Worm (Caenorhabditis elegans) whole organism, young adult: ENCODE results near the gene K03H9.3.

Source experiments
- B0336.3 ChIP-seq: fragments of 200-800 bp; sonication (Bioruptor generic); IDR thresholded peaks from 2 replicates; pipeline ENCODE4 v1.3.6; 2022; ENCODE audit warnings: missing genetic modification characterization, missing compliant biosample characterization
- F22D6.2 ChIP-seq: sonication (generic microtip); optimal IDR thresholded peaks from 2 replicates; lab custom pipeline; 2016; ENCODE audit warnings: mild to moderate bottlenecking, missing genetic modification characterization, missing compliant biosample characterization
- F33H1.4 ChIP-seq: fragments of 200-800 bp; sonication (Bioruptor generic); IDR thresholded peaks from 2 replicates; pipeline ENCODE4 v1.3.6; 2022; ENCODE audit warnings: missing genetic modification reagents, missing genetic modification characterization, missing compliant biosample characterization
- F37B4.10 ChIP-seq: fragments of 200-800 bp; sonication (Bioruptor generic); IDR thresholded peaks from 2 replicates; pipeline ENCODE4 v1.3.6; 2022; ENCODE audit warnings: missing genetic modification characterization, missing compliant biosample characterization
- F52B5.7 ChIP-seq: sonication (generic microtip); optimal IDR thresholded peaks from 2 replicates; lab custom pipeline; 2016; ENCODE audit warnings: mild to moderate bottlenecking, missing genetic modification characterization, missing compliant biosample characterization
- F57C9.4 ChIP-seq: sonication (generic microtip); optimal IDR thresholded peaks from 2 replicates; lab custom pipeline; 2017; ENCODE audit warnings: mild to moderate bottlenecking, missing genetic modification characterization, missing compliant biosample characterization
- Y67H2A.10 ChIP-seq: fragments of 200-800 bp; sonication (Bioruptor generic); conservative IDR thresholded peaks from 2 replicates; pipeline ENCODE4 v1.3.6; 2022; ENCODE audit warnings: missing genetic modification reagents, missing genetic modification characterization, missing compliant biosample characterization
- Y79H2A.3 ChIP-seq: fragments of 200-800 bp; sonication (Bioruptor generic); conservative IDR thresholded peaks from 2 replicates; pipeline ENCODE4 v1.3.6; 2022; ENCODE audit warnings: missing genetic modification reagents, missing genetic modification characterization, missing compliant biosample characterization
- aptf-2 ChIP-seq: fragments of 200-800 bp; sonication (Bioruptor generic); conservative IDR thresholded peaks from 2 replicates; pipeline ENCODE4 v1.3.6; 2022; ENCODE audit warnings: missing genetic modification reagents, missing genetic modification characterization, missing compliant biosample characterization
- athp-1 ChIP-seq: sonication (generic microtip); optimal IDR thresholded peaks from 2 replicates; lab custom pipeline; 2017; ENCODE audit warnings: mild to moderate bottlenecking, missing genetic modification characterization, missing compliant biosample characterization
- attf-5 ChIP-seq: fragments of 200-800 bp; sonication (Bioruptor generic); optimal IDR thresholded peaks from 2 replicates; lab custom pipeline; 2018; ENCODE audit warnings: mild to moderate bottlenecking, missing genetic modification characterization, missing compliant biosample characterization
- ceh-40 ChIP-seq: fragments of 200-800 bp; sonication (Bioruptor generic); IDR thresholded peaks from 2 replicates; pipeline ENCODE4 v1.3.6; 2022; ENCODE audit warnings: missing genetic modification characterization, missing compliant biosample characterization
- dox-1 ChIP-seq: fragments of 200-800 bp; sonication (Bioruptor generic); IDR thresholded peaks from 2 replicates; pipeline ENCODE4 v1.3.6; 2022; ENCODE audit warnings: missing genetic modification reagents, missing genetic modification characterization, missing compliant biosample characterization
- dpl-1 ChIP-seq: fragments of 150-350 bp; optimal IDR thresholded peaks from 2 replicates; lab custom pipeline; 2014; ENCODE audit warnings: missing biosample characterization, missing genetic modification reagents, missing genetic modification characterization
- efl-1 ChIP-seq: fragments of 150-350 bp; optimal IDR thresholded peaks from 2 replicates; lab custom pipeline; 2014; ENCODE audit warnings: missing biosample characterization, missing genetic modification reagents, missing genetic modification characterization
- egl-18 ChIP-seq: fragments of 200-800 bp; sonication (Bioruptor generic); IDR thresholded peaks from 2 replicates; pipeline ENCODE4 v1.3.6; 2022; ENCODE audit warnings: missing genetic modification reagents, missing genetic modification characterization, missing compliant biosample characterization
- hlh-12 ChIP-seq: sonication (generic microtip); optimal IDR thresholded peaks from 2 replicates; lab custom pipeline; 2016; ENCODE audit warnings: missing genetic modification characterization, missing compliant biosample characterization
- hmg-1.2 ChIP-seq: fragments of 200-800 bp; sonication (Bioruptor generic); IDR thresholded peaks from 2 replicates; pipeline ENCODE4 v1.3.6; 2022; ENCODE audit warnings: missing genetic modification reagents, missing genetic modification characterization, missing compliant biosample characterization
- hmg-20 ChIP-seq: fragments of 200-800 bp; sonication (Bioruptor generic); IDR thresholded peaks from 2 replicates; pipeline ENCODE4 v1.3.6; 2022; ENCODE audit warnings: missing genetic modification reagents, missing genetic modification characterization, missing compliant biosample characterization
- hrde-1 ChIP-seq: sonication (generic microtip); optimal IDR thresholded peaks from 2 replicates; lab custom pipeline; 2016; ENCODE audit warnings: missing genetic modification characterization, mild to moderate bottlenecking, missing compliant biosample characterization, moderate library complexity, missing genotype, missing genetic modification reagents, borderline replicate concordance
- let-607 ChIP-seq, 2 experiments: fragments of 200-800 bp in 1 of 2; sonication (Bioruptor generic) in 1 of 2; sonication (generic microtip) in 1 of 2; optimal IDR thresholded peaks; 2 replicates each; lab custom pipeline; 2016 to 2018; ENCODE audit warnings: mild to moderate bottlenecking in 2 of 2, missing compliant biosample characterization in 2 of 2, missing genetic modification characterization in 2 of 2, moderate library complexity in 2 of 2, missing genotype in 1 of 2
- lin-26 ChIP-seq: fragments of 200-800 bp; sonication (Bioruptor generic); IDR thresholded peaks from 2 replicates; pipeline ENCODE4 v1.3.6; 2022; ENCODE audit warnings: missing genetic modification reagents, missing genetic modification characterization, missing compliant biosample characterization
- lin-35 ChIP-seq, 3 experiments: fragments of 150-350 bp in 2 of 3; sonication (generic microtip) in 1 of 3; optimal IDR thresholded peaks; 2 replicates each; lab custom pipeline; 2014 to 2018; ENCODE audit warnings: missing biosample characterization in 3 of 3, missing genetic modification characterization in 3 of 3, missing genetic modification reagents in 3 of 3
- mel-28 ChIP-seq: sonication (generic microtip); optimal IDR thresholded peaks from 2 replicates; lab custom pipeline; 2016; ENCODE audit warnings: borderline replicate concordance, mild to moderate bottlenecking, missing genetic modification characterization, missing compliant biosample characterization
- mxl-1 ChIP-seq: sonication (generic microtip); optimal IDR thresholded peaks from 2 replicates; lab custom pipeline; 2016; ENCODE audit warnings: missing genetic modification characterization, missing compliant biosample characterization
- nhr-120 ChIP-seq: fragments of 200-800 bp; sonication (Bioruptor generic); IDR thresholded peaks from 2 replicates; pipeline ENCODE4 v1.3.6; 2022; ENCODE audit warnings: missing genetic modification characterization, missing compliant biosample characterization
- nhr-80 ChIP-seq: sonication (generic microtip); optimal IDR thresholded peaks from 2 replicates; lab custom pipeline; 2016; ENCODE audit warnings: missing genetic modification characterization, missing compliant biosample characterization
- pbrm-1 ChIP-seq: fragments of 200-800 bp; sonication (Bioruptor generic); IDR thresholded peaks from 2 replicates; pipeline ENCODE4 v1.3.6; 2022; ENCODE audit warnings: missing genetic modification reagents, missing genetic modification characterization, missing compliant biosample characterization
- rcor-1 ChIP-seq: fragments of 200-800 bp; sonication (Bioruptor generic); IDR thresholded peaks from 2 replicates; pipeline ENCODE4 v1.3.6; 2022; ENCODE audit warnings: missing genetic modification reagents, missing genetic modification characterization, missing compliant biosample characterization
- repo-1 ChIP-seq: sonication (generic microtip); optimal IDR thresholded peaks from 2 replicates; lab custom pipeline; 2017; ENCODE audit warnings: mild to moderate bottlenecking, missing genetic modification characterization, missing compliant biosample characterization
- rpc-1 ChIP-seq, 2 experiments: fragments of 150-350 bp in 1 of 2; sonication (generic microtip) in 1 of 2; optimal IDR thresholded peaks; 2 replicates each; lab custom pipeline; 2014 to 2018; ENCODE audit warnings: missing biosample characterization in 1 of 2, missing genetic modification characterization in 1 of 2, missing genetic modification reagents in 1 of 2, missing genotype in 1 of 2
- sea-2 ChIP-seq: fragments of 200-800 bp; sonication (Bioruptor generic); IDR thresholded peaks from 2 replicates; pipeline ENCODE4 v1.3.6; 2022; ENCODE audit warnings: missing genetic modification characterization, missing compliant biosample characterization
- xnd-1 ChIP-seq: sonication (generic microtip); optimal IDR thresholded peaks from 2 replicates; lab custom pipeline; 2016; ENCODE audit warnings: missing genotype, missing genetic modification reagents, missing genetic modification characterization, missing compliant biosample characterization
- ztf-18 ChIP-seq: sonication (generic microtip); optimal IDR thresholded peaks from 2 replicates; lab custom pipeline; 2016; ENCODE audit warnings: missing genotype, mild to moderate bottlenecking, missing genetic modification characterization, missing compliant biosample characterization

K03H9.3 gene

DNA sequence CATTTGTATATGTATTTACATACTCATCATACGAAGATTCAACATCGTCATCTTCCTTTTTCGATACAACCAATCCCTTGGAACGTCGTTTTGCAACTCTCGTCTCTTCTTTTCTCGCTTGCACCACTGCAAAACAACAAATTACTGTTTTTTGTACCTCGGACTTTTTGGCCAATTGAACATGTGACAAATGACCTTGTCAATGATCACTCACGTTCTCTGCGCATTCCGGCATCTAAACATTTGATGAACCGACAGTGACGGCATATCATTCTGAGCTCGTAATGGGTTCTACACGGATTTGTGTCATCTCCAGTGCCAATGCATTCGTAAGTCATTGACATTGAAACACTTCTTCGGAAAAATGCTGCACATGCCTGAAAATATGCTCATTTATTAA, 25.3 kb downstream of the K03H9.3 start:
- TF ChIP-seq xnd-1: no peak
- no peak for TF ChIP-seq athp-1 (tag; lab: Kevin White, UChicago)
- no peak for TF ChIP-seq egl-18 (GFP tag; lab: Robert Waterston, UW)
- TF ChIP-seq Y79H2A.3 (GFP tag; lab: Robert Waterston, UW): no peak
- no peak for TF ChIP-seq efl-1 (GFP tag; lab: Kevin White, UChicago)
- TF ChIP-seq dox-1 (GFP tag; lab: Robert Waterston, UW): no peak
- no peak for TF ChIP-seq hlh-12 (tag; lab: Kevin White, UChicago)
- TF ChIP-seq rcor-1: no peak
- no peak for TF ChIP-seq ceh-40 (GFP tag; lab: Robert Waterston, UW)
- no peak for TF ChIP-seq F52B5.7 (tag; lab: Kevin White, UChicago)
- TF ChIP-seq mel-28 (tag; lab: Kevin White, UChicago): no peak
- TF ChIP-seq B0336.3 (GFP tag; lab: Robert Waterston, UW): no peak
- no peak for TF ChIP-seq pbrm-1 (GFP tag; lab: Robert Waterston, UW)
- TF ChIP-seq F57C9.4 (tag; lab: Kevin White, UChicago): no peak

DNA sequence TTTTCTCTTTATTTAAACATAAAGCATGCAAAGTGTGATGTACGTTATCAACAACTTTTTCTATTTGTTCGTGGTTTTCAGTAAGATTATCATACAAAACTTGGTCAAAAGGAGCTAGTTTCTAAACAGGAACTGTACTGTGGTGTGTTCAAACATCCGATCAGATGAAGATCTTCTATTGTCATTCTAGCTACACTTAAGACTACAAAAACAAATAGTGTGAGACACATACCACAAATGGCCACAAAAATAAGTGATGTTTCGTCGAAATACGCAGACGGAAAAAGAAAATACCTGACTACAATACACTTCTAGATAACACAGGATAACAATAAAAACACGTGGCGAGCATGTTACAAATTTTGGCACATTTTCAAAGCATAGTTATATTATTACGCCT, 25.7 kb downstream of the K03H9.3 start:
- TF ChIP-seq nhr-80 (peak; percentile 58), let-607 (tag; optimal IDR thresholded peaks at IDR 0.05; lab: Kevin White, UChicago) (no peak), mxl-1 (tag; lab: Kevin White, UChicago) (no peak)

DNA sequence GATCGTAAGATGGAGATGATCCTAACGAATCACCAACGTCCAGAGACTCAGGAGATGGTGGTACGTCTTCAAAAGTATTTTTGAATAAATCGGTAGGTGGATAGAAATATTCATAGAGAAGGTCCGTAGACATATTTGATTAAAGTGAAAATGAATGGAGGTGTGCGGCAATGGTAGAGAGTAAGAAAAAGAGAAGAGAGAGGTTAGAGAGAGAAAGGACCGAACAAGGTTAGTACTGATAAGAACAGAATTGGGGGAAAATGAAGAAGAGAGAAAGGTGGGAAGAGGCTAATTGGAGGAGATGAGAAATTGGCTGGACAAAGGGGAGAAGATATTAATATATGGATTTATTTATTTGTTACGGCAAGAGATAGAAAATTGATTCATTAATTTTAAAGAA, 26.7 kb downstream of the K03H9.3 start, which contains the start of gene nhr-22:
TSS of gene nhr-22 (minus strand) at position 137 of the 400 bp plus-strand sequence.
- TF ChIP-seq F22D6.2 (tag; lab: Kevin White, UChicago): no peak
- no peak for TF ChIP-seq aptf-2 (GFP tag; lab: Robert Waterston, UW)
- no peak for TF ChIP-seq rpc-1 (optimal IDR thresholded peaks at IDR 0.05; lab: Kevin White, UChicago)
- no peak for TF ChIP-seq rpc-1 (tag; optimal IDR thresholded peaks at IDR 0.05; lab: Kevin White, UChicago)

DNA sequence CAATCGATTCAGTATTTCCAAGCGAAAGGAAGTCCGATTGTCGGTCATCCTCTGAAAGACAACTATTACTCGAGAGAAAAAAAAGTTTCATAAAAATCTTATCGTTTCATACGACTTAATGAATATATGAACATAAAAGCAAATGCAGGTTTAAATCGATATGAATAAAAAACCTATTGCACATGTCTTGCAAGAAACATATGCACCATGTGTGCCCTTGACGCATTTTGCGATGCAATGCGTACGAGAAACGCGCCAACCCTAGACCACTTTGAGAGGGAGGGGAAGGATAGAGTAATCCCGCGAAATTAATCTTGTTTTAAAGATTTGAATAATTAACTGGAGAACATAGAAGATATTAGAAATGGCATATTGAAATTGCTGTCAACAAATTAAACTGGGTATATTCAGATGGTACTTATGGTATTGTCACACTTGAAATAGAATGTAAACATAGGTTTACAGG, 30.5 kb downstream of the K03H9.3 start, which contains the start of gene atg-16.2:
TSS of gene atg-16.2 (minus strand) at position 51 of the 466 bp plus-strand sequence.
- no peak for TF ChIP-seq F37B4.10 (GFP tag; lab: Robert Waterston, UW)
- no peak for TF ChIP-seq repo-1 (tag; lab: Kevin White, UChicago)
- no peak for TF ChIP-seq Y67H2A.10 (GFP tag; lab: Robert Waterston, UW)
- no peak for TF ChIP-seq hrde-1 (tag; lab: Kevin White, UChicago)
- TF ChIP-seq rcor-1: 0 out of 2 replicates have a peak, but pooled peaks have one; percentile 23
- TF ChIP-seq nhr-80: peak; percentile 74
- TF ChIP-seq dox-1 (GFP tag; lab: Robert Waterston, UW): 0 out of 2 replicates have a peak, but pooled peaks have one; percentile 50
- no peak for TF ChIP-seq F33H1.4 (GFP tag; lab: Robert Waterston, UW)
- peak; percentile 32 for TF ChIP-seq efl-1 (GFP tag; lab: Kevin White, UChicago)
- TF ChIP-seq ztf-18 (tag; lab: Kevin White, UChicago): peak; percentile 90
- no peak for TF ChIP-seq sea-2 (GFP tag; lab: Robert Waterston, UW)
- no peak for TF ChIP-seq hmg-20 (GFP tag; lab: Robert Waterston, UW)
- TF ChIP-seq lin-35 (GFP tag; optimal IDR thresholded peaks at IDR 0.05; lab: Kevin White, UChicago): peak in 1 of 3 experiments; percentile 31
- peak; percentile 69 for TF ChIP-seq attf-5 (GFP tag; lab: Kevin White, UChicago)
- no peak for TF ChIP-seq nhr-120 (GFP tag; lab: Robert Waterston, UW)
- TF ChIP-seq dpl-1 (GFP tag; lab: Kevin White, UChicago): peak; percentile 31
- peak; percentile 19; the same call in 1 of the 2 replicates for TF ChIP-seq hmg-1.2 (GFP tag; lab: Robert Waterston, UW)
- TF ChIP-seq lin-26 (GFP tag; lab: Robert Waterston, UW): no peak
